Fruit fly (Drosophila melanogaster) whole organism, wandering third instar larva: Measurements from ENCODE around the gene Nmd3.

Experiments used
- CG32264 ChIP-seq: fragments of 200-800 bp; sonication (Bioruptor generic); optimal IDR thresholded peaks from 2 replicates; lab custom pipeline; 2016; ENCODE audit warnings: missing biosample characterization, missing genetic modification characterization
- CG9705 ChIP-seq: fragments of 200-800 bp; sonication (Bioruptor generic); optimal IDR thresholded peaks from 2 replicates; lab custom pipeline; 2018; ENCODE audit warnings: missing biosample characterization, mild to moderate bottlenecking, missing genetic modification characterization
- CrebA ChIP-seq: fragments of 200-800 bp; sonication (Bioruptor generic); optimal IDR thresholded peaks from 2 replicates; lab custom pipeline; 2016; ENCODE audit warnings: missing biosample characterization, mild to moderate bottlenecking, missing genetic modification characterization, borderline replicate concordance
- Dfd ChIP-seq: fragments of >200 bp; optimal IDR thresholded peaks from 2 replicates; lab custom pipeline; 2017; ENCODE audit warnings: missing biosample characterization, missing genetic modification characterization
- Dif ChIP-seq: fragments of 200-275, 200-300 bp; sonication (Bioruptor generic); optimal IDR thresholded peaks from 2 replicates; lab custom pipeline; 2018; ENCODE audit warnings: missing biosample characterization, missing genetic modification characterization; ENCODE audit not compliant: partially characterized antibody
- GATAd ChIP-seq: sonication (Bioruptor generic); optimal IDR thresholded peaks from 2 replicates; lab custom pipeline; 2016; ENCODE audit warnings: missing biosample characterization, missing genetic modification characterization
- HLH106 ChIP-seq: fragments of 200-800 bp; optimal IDR thresholded peaks from 3 replicates; lab custom pipeline; 2019; ENCODE audit warnings: missing biosample characterization, mild to moderate bottlenecking, missing genetic modification characterization, moderate library complexity
- Hnf4 ChIP-seq: fragments of 200-800 bp; sonication (Bioruptor generic); optimal IDR thresholded peaks from 2 replicates; lab custom pipeline; 2016; ENCODE audit warnings: missing biosample characterization, mild to moderate bottlenecking, missing genetic modification characterization
- Hr78 ChIP-seq: fragments of >200 bp; optimal IDR thresholded peaks from 2 replicates; lab custom pipeline; 2017; ENCODE audit warnings: missing biosample characterization, missing genetic modification characterization
- Hr83 ChIP-seq: fragments of 200-300 bp; sonication (Bioruptor generic); optimal IDR thresholded peaks from 2 replicates; lab custom pipeline; 2016; ENCODE audit warnings: missing biosample characterization, mild to moderate bottlenecking, missing genetic modification characterization, moderate library complexity; ENCODE audit not compliant: poor library complexity, severe bottlenecking
- Mio ChIP-seq: sonication (Bioruptor generic); optimal IDR thresholded peaks from 2 replicates; lab custom pipeline; 2016; ENCODE audit warnings: missing biosample characterization, missing genetic modification characterization
- N ChIP-seq: fragments of >200 bp; optimal IDR thresholded peaks from 2 replicates; lab custom pipeline; 2018; ENCODE audit warnings: missing biosample characterization, missing external identifiers, missing genetic modification characterization
- OdsH ChIP-seq: fragments of 200-800 bp; sonication (Bioruptor generic); optimal IDR thresholded peaks from 2 replicates; lab custom pipeline; 2016; ENCODE audit warnings: missing biosample characterization, mild to moderate bottlenecking, missing genetic modification characterization
- Rel ChIP-seq, 2 experiments: fragments of 200-800 bp; sonication (Bioruptor generic) in 1 of 2; optimal IDR thresholded peaks; 2 replicates in 1 of 2; 3 replicates in 1 of 2; lab custom pipeline; 2016 to 2019; ENCODE audit warnings: mild to moderate bottlenecking in 2 of 2, missing biosample characterization in 2 of 2, missing genetic modification characterization in 2 of 2, moderate library complexity in 1 of 2
- Sp1 ChIP-seq: fragments of 200-800 bp; sonication (Bioruptor generic); optimal IDR thresholded peaks from 3 replicates; lab custom pipeline; 2019; ENCODE audit warnings: missing biosample characterization, mild to moderate bottlenecking, missing genetic modification characterization, moderate library complexity
- Vsx2 ChIP-seq: fragments of 200-300, 225-300 bp; sonication (Bioruptor generic); optimal IDR thresholded peaks from 2 replicates; lab custom pipeline; 2018; ENCODE audit warnings: missing biosample characterization, missing genetic modification characterization; ENCODE audit not compliant: partially characterized antibody
- br ChIP-seq: fragments of 200-800 bp; sonication (Bioruptor generic); optimal IDR thresholded peaks from 2 replicates; lab custom pipeline; 2016; ENCODE audit warnings: missing biosample characterization, missing genetic modification characterization
- brk ChIP-seq: fragments of 200-800 bp; sonication (Bioruptor generic); optimal IDR thresholded peaks from 2 replicates; lab custom pipeline; 2016; ENCODE audit warnings: missing biosample characterization, mild to moderate bottlenecking, missing genetic modification characterization
- dmrt93B ChIP-seq: fragments of 200-800 bp; sonication (Bioruptor generic); optimal IDR thresholded peaks from 2 replicates; lab custom pipeline; 2018; ENCODE audit warnings: missing biosample characterization, mild to moderate bottlenecking, missing genetic modification characterization
- dsf ChIP-seq: sonication (Bioruptor generic); optimal IDR thresholded peaks from 2 replicates; lab custom pipeline; 2016; ENCODE audit warnings: missing biosample characterization, missing genetic modification characterization, borderline replicate concordance
- ey ChIP-seq: fragments of 200-800 bp; sonication (Bioruptor generic); optimal IDR thresholded peaks from 2 replicates; lab custom pipeline; 2016; ENCODE audit warnings: missing biosample characterization, missing genetic modification characterization
- foxo ChIP-seq, 2 experiments: fragments of 200-800 bp; sonication (Bioruptor generic); optimal IDR thresholded peaks; 2 replicates in 1 of 2; 3 replicates in 1 of 2; lab custom pipeline; 2016 to 2017; ENCODE audit warnings: missing biosample characterization in 2 of 2, missing genetic modification characterization in 2 of 2
- fru ChIP-seq: fragments of 200-800 bp; sonication (Bioruptor generic); optimal IDR thresholded peaks from 3 replicates; lab custom pipeline; 2016; ENCODE audit warnings: missing biosample characterization, mild to moderate bottlenecking, missing genetic modification characterization
- h ChIP-seq: fragments of 200-800 bp; sonication (Bioruptor generic); optimal IDR thresholded peaks from 3 replicates; lab custom pipeline; 2016; ENCODE audit warnings: missing biosample characterization, mild to moderate bottlenecking, missing genetic modification characterization
- jim ChIP-seq: fragments of 175-275, 200-325 bp; sonication (Bioruptor generic); optimal IDR thresholded peaks from 2 replicates; lab custom pipeline; 2016; ENCODE audit warnings: missing biosample characterization, mild to moderate bottlenecking, missing genetic modification characterization
- lola ChIP-seq: fragments of >200 bp; optimal IDR thresholded peaks from 2 replicates; lab custom pipeline; 2017; ENCODE audit warnings: missing biosample characterization, missing genetic modification characterization
- pan ChIP-seq: fragments of >200 bp; optimal IDR thresholded peaks from 2 replicates; lab custom pipeline; 2017
- psq ChIP-seq: fragments of 200-800 bp; sonication (Bioruptor generic); optimal IDR thresholded peaks from 3 replicates; lab custom pipeline; 2017; ENCODE audit warnings: missing biosample characterization, mild to moderate bottlenecking, missing genetic modification characterization, moderate library complexity
- rgr ChIP-seq: fragments of 200-800 bp; sonication (Bioruptor generic); optimal IDR thresholded peaks from 3 replicates; lab custom pipeline; 2016; ENCODE audit warnings: missing biosample characterization, mild to moderate bottlenecking, missing genetic modification characterization
- sv ChIP-seq: fragments of 200-800 bp; sonication (Bioruptor generic); optimal IDR thresholded peaks from 3 replicates; lab custom pipeline; 2016; ENCODE audit warnings: missing biosample characterization, missing genetic modification characterization
- tai ChIP-seq: sonication (Bioruptor generic); optimal IDR thresholded peaks from 2 replicates; lab custom pipeline; 2016; ENCODE audit warnings: missing biosample characterization, missing genetic modification characterization
- woc ChIP-seq: sonication (Bioruptor generic); optimal IDR thresholded peaks from 2 replicates; lab custom pipeline; 2016; ENCODE audit warnings: missing biosample characterization, mild to moderate bottlenecking, missing genetic modification characterization

The Nmd3 gene

dm6 chrX:2212327-2212820, 27.9 kb upstream of the Nmd3 start:
- TF ChIP-seq Rel (GFP tag; optimal IDR thresholded peaks at IDR 0.05; lab: Kevin White, UChicago), result no peak
- TF ChIP-seq Rel (tag; optimal IDR thresholded peaks at IDR 0.05; lab: Kevin White, UChicago), result peak; percentile 65
- peak; percentile 15 for TF ChIP-seq h (GFP tag; lab: Kevin White, UChicago)
- no peak for TF ChIP-seq sv (GFP tag; lab: Kevin White, UChicago)
- peak; percentile 36 for TF ChIP-seq HLH106 (tag; lab: Kevin White, UChicago)
- TF ChIP-seq foxo (GFP tag; optimal IDR thresholded peaks at IDR 0.05; lab: Kevin White, UChicago), result peak in 1 of 2 experiments; percentile 23
- TF ChIP-seq br (GFP tag; lab: Kevin White, UChicago), result no peak
- TF ChIP-seq fru (GFP tag; lab: Kevin White, UChicago), result peak; percentile 36
- no peak for TF ChIP-seq jim (GFP tag; lab: Kevin White, UChicago)
- TF ChIP-seq, all 38 proteins: peak for 5

dm6 chrX:2208641-2209241, 24.3 kb upstream of the Nmd3 start:
- no peak for TF ChIP-seq h (GFP tag; lab: Kevin White, UChicago)
- no peak for TF ChIP-seq HLH106 (tag; lab: Kevin White, UChicago)
- TF ChIP-seq Hr83, result no peak
- no peak for TF ChIP-seq OdsH
- TF ChIP-seq Hr78 (GFP tag; lab: Kevin White, UChicago), result no peak
- no peak for TF ChIP-seq dsf (GFP tag; lab: Kevin White, UChicago)
- TF ChIP-seq br (GFP tag; lab: Kevin White, UChicago), result no peak
- TF ChIP-seq, all 38 proteins: peak for 0

- TF ChIP-seq psq (GFP tag; lab: Kevin White, UChicago), result no peak
- TF ChIP-seq N (GFP tag; lab: Kevin White, UChicago), result no peak
- no peak for TF ChIP-seq Dif (GFP tag; lab: Kevin White, UChicago)
- no peak for TF ChIP-seq foxo (GFP tag; optimal IDR thresholded peaks at IDR 0.05; lab: Kevin White, UChicago)
These were observed 19.3 kb upstream of the Nmd3 start, which contains the start of gene FarO for dm6 chrX:2203766-2204165. TSS of gene FarO (minus strand) at chrX:2203866.

- no peak for TF ChIP-seq Rel (GFP tag; optimal IDR thresholded peaks at IDR 0.05; lab: Kevin White, UChicago)
- no peak for TF ChIP-seq Rel (tag; optimal IDR thresholded peaks at IDR 0.05; lab: Kevin White, UChicago)
- no peak for TF ChIP-seq Hr83
- TF ChIP-seq h (GFP tag; lab: Kevin White, UChicago), result peak; percentile 22
- no peak for TF ChIP-seq Mio (GFP tag; lab: Kevin White, UChicago)
- no peak for TF ChIP-seq GATAd (GFP tag; lab: Kevin White, UChicago)
- no peak for TF ChIP-seq CG9705 (GFP tag; lab: Kevin White, UChicago)
These were observed 14.8 kb upstream of the Nmd3 start for dm6 chrX:2199303-2199702.

- no peak for TF ChIP-seq Rel (GFP tag; optimal IDR thresholded peaks at IDR 0.05; lab: Kevin White, UChicago)
- TF ChIP-seq Rel (tag; optimal IDR thresholded peaks at IDR 0.05; lab: Kevin White, UChicago), result peak; percentile 50
- TF ChIP-seq rgr, result no peak
- TF ChIP-seq jim (GFP tag; lab: Kevin White, UChicago), result no peak
- TF ChIP-seq, all 38 proteins: peak for 1
These were observed 13.8 kb upstream of the Nmd3 start for dm6 chrX:2198272-2198571.

dm6 chrX:2197414-2198271, 13.2 kb upstream of the Nmd3 start:
- TF ChIP-seq Vsx2 (GFP tag; lab: Kevin White, UChicago) (no peak), CG9705 (GFP tag; lab: Kevin White, UChicago) (no peak), psq (GFP tag; lab: Kevin White, UChicago) (no peak), tai (GFP tag; lab: Kevin White, UChicago) (no peak), GATAd (GFP tag; lab: Kevin White, UChicago) (no peak), Dfd (GFP tag; lab: Kevin White, UChicago) (no peak), pan (lab: Kevin White, UChicago) (no peak), brk (GFP tag; lab: Kevin White, UChicago) (no peak), HLH106 (tag; lab: Kevin White, UChicago) (peak; percentile 3), br (GFP tag; lab: Kevin White, UChicago) (peak; percentile 19), woc (GFP tag; lab: Kevin White, UChicago) (no peak), CG32264 (no peak), Rel (GFP tag; optimal IDR thresholded peaks at IDR 0.05; lab: Kevin White, UChicago) (no peak), Rel (tag; optimal IDR thresholded peaks at IDR 0.05; lab: Kevin White, UChicago) (peak; percentile 97), dmrt93B (no peak), CrebA (GFP tag; lab: Kevin White, UChicago) (no peak), Dif (GFP tag; lab: Kevin White, UChicago) (no peak), N (GFP tag; lab: Kevin White, UChicago) (no peak), h (GFP tag; lab: Kevin White, UChicago) (peak; percentile 33), Hr83 (no peak), foxo (GFP tag; optimal IDR thresholded peaks at IDR 0.05; lab: Kevin White, UChicago) (no peak), lola (GFP tag; lab: Kevin White, UChicago) (no peak), sv (GFP tag; lab: Kevin White, UChicago) (no peak), fru (GFP tag; lab: Kevin White, UChicago) (peak; percentile 17), Hnf4 (GFP tag; lab: Kevin White, UChicago) (no peak), OdsH (no peak), jim (GFP tag; lab: Kevin White, UChicago) (no peak), Hr78 (GFP tag; lab: Kevin White, UChicago) (no peak), ey (GFP tag; lab: Kevin White, UChicago) (no peak), Sp1 (GFP tag; lab: Kevin White, UChicago) (peak; percentile 28)
